Worm (Caenorhabditis elegans) whole organism, young adult: Measurements from ENCODE around the gene hum-2.

Experiments
- C17E4.6 ChIP-seq: fragments of 200-800 bp; sonication (Bioruptor generic); IDR thresholded peaks from 2 replicates; pipeline ENCODE4 v1.3.6; 2022; ENCODE audit warnings: missing genetic modification reagents, missing genetic modification characterization, missing compliant biosample characterization
- F22D6.2 ChIP-seq: sonication (generic microtip); optimal IDR thresholded peaks from 2 replicates; lab custom pipeline; 2016; ENCODE audit warnings: mild to moderate bottlenecking, missing genetic modification characterization, missing compliant biosample characterization
- F37B4.10 ChIP-seq: fragments of 200-800 bp; sonication (Bioruptor generic); IDR thresholded peaks from 2 replicates; pipeline ENCODE4 v1.3.6; 2022; ENCODE audit warnings: missing genetic modification characterization, missing compliant biosample characterization
- F49E8.2 ChIP-seq: sonication (generic microtip); optimal IDR thresholded peaks from 3 replicates; lab custom pipeline; 2017; ENCODE audit warnings: missing genetic modification characterization, mild to moderate bottlenecking, missing compliant biosample characterization, antibody characterized with exemption, moderate library complexity; ENCODE audit not compliant: insufficient read depth
- F55B11.4 ChIP-seq: sonication (generic microtip); optimal IDR thresholded peaks from 2 replicates; lab custom pipeline; 2016; ENCODE audit warnings: missing compliant biosample characterization, missing genetic modification characterization, borderline replicate concordance; ENCODE audit not compliant: insufficient read depth
- K11D2.4 ChIP-seq: fragments of 200-800 bp; sonication (Bioruptor generic); IDR thresholded peaks from 2 replicates; pipeline ENCODE4 v1.3.6; 2022; ENCODE audit warnings: missing genetic modification reagents, missing genetic modification characterization, missing compliant biosample characterization
- Y53F4B.3 ChIP-seq: fragments of 200-800 bp; sonication (Bioruptor generic); IDR thresholded peaks from 2 replicates; pipeline ENCODE4 v1.3.6; 2022; ENCODE audit warnings: missing genetic modification reagents, missing genetic modification characterization, missing compliant biosample characterization
- Y56A3A.18 ChIP-seq: fragments of 200-800 bp; sonication (Bioruptor generic); IDR thresholded peaks from 2 replicates; pipeline ENCODE4 v1.3.6; 2022; ENCODE audit warnings: missing genetic modification reagents, missing genetic modification characterization, missing compliant biosample characterization
- cebp-1 ChIP-seq, 2 experiments: fragments of 200-800 bp in 1 of 2; sonication (Bioruptor generic) in 1 of 2; sonication (generic microtip) in 1 of 2; IDR thresholded peaks in 1 of 2; optimal IDR thresholded peaks in 1 of 2; 2 replicates each; pipeline versions ENCODE4 v1.3.6 to Lab custom; 2017 to 2022; ENCODE audit warnings: missing compliant biosample characterization in 2 of 2, missing genetic modification characterization in 2 of 2, mild to moderate bottlenecking in 1 of 2, missing genetic modification reagents in 1 of 2, moderate library complexity in 1 of 2
- cebp-2 ChIP-seq: fragments of 200-800 bp; sonication (Bioruptor generic); IDR thresholded peaks from 2 replicates; pipeline ENCODE4 v1.3.6; 2022; ENCODE audit warnings: missing genetic modification characterization, missing compliant biosample characterization
- ceh-27 ChIP-seq: fragments of 200-800 bp; sonication (Bioruptor generic); optimal IDR thresholded peaks from 2 replicates; lab custom pipeline; 2018; ENCODE audit warnings: mild to moderate bottlenecking, missing genetic modification characterization, moderate library complexity, missing compliant biosample characterization
- ceh-79 ChIP-seq: sonication (generic microtip); optimal IDR thresholded peaks from 2 replicates; lab custom pipeline; 2017; ENCODE audit warnings: mild to moderate bottlenecking, missing genetic modification characterization, missing compliant biosample characterization
- chd-7 ChIP-seq: sonication (generic microtip); optimal IDR thresholded peaks from 2 replicates; lab custom pipeline; 2016; ENCODE audit warnings: mild to moderate bottlenecking, missing genetic modification characterization, moderate library complexity, missing compliant biosample characterization
- dpff-1 ChIP-seq: sonication (generic microtip); optimal IDR thresholded peaks from 2 replicates; lab custom pipeline; 2017; ENCODE audit warnings: mild to moderate bottlenecking, missing genetic modification characterization, missing compliant biosample characterization
- gei-17 ChIP-seq: fragments of 200-800 bp; sonication (Bioruptor generic); optimal IDR thresholded peaks from 2 replicates; lab custom pipeline; 2018; ENCODE audit warnings: mild to moderate bottlenecking, missing genetic modification characterization, missing compliant biosample characterization
- hlh-12 ChIP-seq: sonication (generic microtip); optimal IDR thresholded peaks from 2 replicates; lab custom pipeline; 2016; ENCODE audit warnings: missing genetic modification characterization, missing compliant biosample characterization
- hmg-1.2 ChIP-seq: fragments of 200-800 bp; sonication (Bioruptor generic); IDR thresholded peaks from 2 replicates; pipeline ENCODE4 v1.3.6; 2022; ENCODE audit warnings: missing genetic modification reagents, missing genetic modification characterization, missing compliant biosample characterization
- hsf-1 ChIP-seq: fragments of 200-800 bp; sonication (Bioruptor generic); IDR thresholded peaks from 2 replicates; pipeline ENCODE4 v1.3.6; 2022; ENCODE audit warnings: missing genetic modification reagents, missing genetic modification characterization, missing compliant biosample characterization
- let-607 ChIP-seq, 2 experiments: fragments of 200-800 bp in 1 of 2; sonication (Bioruptor generic) in 1 of 2; sonication (generic microtip) in 1 of 2; optimal IDR thresholded peaks; 2 replicates each; lab custom pipeline; 2016 to 2018; ENCODE audit warnings: mild to moderate bottlenecking in 2 of 2, missing compliant biosample characterization in 2 of 2, missing genetic modification characterization in 2 of 2, moderate library complexity in 2 of 2, missing genotype in 1 of 2
- lir-1 ChIP-seq: fragments of 200-800 bp; sonication (Bioruptor generic); conservative IDR thresholded peaks from 2 replicates; pipeline ENCODE4 v1.3.6; 2022; ENCODE audit warnings: missing genetic modification reagents, missing genetic modification characterization, missing compliant biosample characterization
- lsl-1 ChIP-seq: fragments of 200-800 bp; sonication (Bioruptor generic); optimal IDR thresholded peaks from 2 replicates; lab custom pipeline; 2018; ENCODE audit warnings: mild to moderate bottlenecking, missing genetic modification characterization, moderate library complexity, missing compliant biosample characterization
- madf-3 ChIP-seq: fragments of 200-800 bp; sonication (Bioruptor generic); IDR thresholded peaks from 2 replicates; pipeline ENCODE4 v1.3.6; 2022; ENCODE audit warnings: missing genetic modification reagents, missing genetic modification characterization, missing compliant biosample characterization
- mel-28 ChIP-seq: sonication (generic microtip); optimal IDR thresholded peaks from 2 replicates; lab custom pipeline; 2016; ENCODE audit warnings: borderline replicate concordance, mild to moderate bottlenecking, missing genetic modification characterization, missing compliant biosample characterization
- mes-4 ChIP-seq: sonication (generic microtip); optimal IDR thresholded peaks from 2 replicates; lab custom pipeline; 2016; ENCODE audit warnings: missing genotype, missing genetic modification characterization, missing compliant biosample characterization
- nhr-179 ChIP-seq: sonication (generic microtip); optimal IDR thresholded peaks from 2 replicates; lab custom pipeline; 2016; ENCODE audit warnings: mild to moderate bottlenecking, missing genetic modification characterization, missing compliant biosample characterization
- nhr-80 ChIP-seq: sonication (generic microtip); optimal IDR thresholded peaks from 2 replicates; lab custom pipeline; 2016; ENCODE audit warnings: missing genetic modification characterization, missing compliant biosample characterization
- pbrm-1 ChIP-seq: fragments of 200-800 bp; sonication (Bioruptor generic); IDR thresholded peaks from 2 replicates; pipeline ENCODE4 v1.3.6; 2022; ENCODE audit warnings: missing genetic modification reagents, missing genetic modification characterization, missing compliant biosample characterization
- pha-4 ChIP-seq: fragments of 150-350 bp; sonication (generic microtip); optimal IDR thresholded peaks from 2 replicates; lab custom pipeline; 2014; ENCODE audit warnings: missing biosample characterization, missing genetic modification reagents, missing genetic modification characterization
- rpc-1 ChIP-seq, 2 experiments: fragments of 150-350 bp in 1 of 2; sonication (generic microtip) in 1 of 2; optimal IDR thresholded peaks; 2 replicates each; lab custom pipeline; 2014 to 2018; ENCODE audit warnings: missing biosample characterization in 1 of 2, missing genetic modification characterization in 1 of 2, missing genetic modification reagents in 1 of 2, missing genotype in 1 of 2
- sdz-38 ChIP-seq: sonication (generic microtip); optimal IDR thresholded peaks from 2 replicates; lab custom pipeline; 2016; ENCODE audit warnings: missing genotype, missing genetic modification characterization, missing compliant biosample characterization
- snpc-1.1 ChIP-seq: sonication (generic microtip); optimal IDR thresholded peaks from 2 replicates; lab custom pipeline; 2017; ENCODE audit warnings: missing genetic modification characterization, mild to moderate bottlenecking, missing compliant biosample characterization, antibody characterized with exemption, moderate library complexity, missing genotype, missing genetic modification reagents; ENCODE audit not compliant: insufficient read depth
- snpc-3.4 ChIP-seq: sonication (generic microtip); optimal IDR thresholded peaks from 2 replicates; lab custom pipeline; 2017; ENCODE audit warnings: missing genetic modification characterization, mild to moderate bottlenecking, missing compliant biosample characterization, antibody characterized with exemption, moderate library complexity, missing genotype, missing genetic modification reagents
- snpc-4 ChIP-seq, 5 experiments: fragments of 150-350 bp in 1 of 5; sonication (generic microtip) in 4 of 5; optimal IDR thresholded peaks; 2 replicates each; lab custom pipeline; 2014 to 2018; ENCODE audit warnings: missing genetic modification characterization in 5 of 5, missing biosample characterization in 3 of 5, antibody characterized with exemption in 2 of 5, mild to moderate bottlenecking in 2 of 5, missing compliant biosample characterization in 2 of 5, missing genotype in 2 of 5, moderate library complexity in 2 of 5, missing genetic modification reagents in 1 of 5
- somi-1 ChIP-seq: fragments of 200-800 bp; sonication (Bioruptor generic); optimal IDR thresholded peaks from 2 replicates; lab custom pipeline; 2018; ENCODE audit warnings: mild to moderate bottlenecking, missing genetic modification characterization, missing compliant biosample characterization

The hum-2 gene

ce11 chrV:9384949-9385348, 1.0 kb upstream of the hum-2 start:
- TF ChIP-seq ceh-27 (GFP tag; lab: Kevin White, UChicago) = no peak
- no peak for TF ChIP-seq nhr-179 (tag; lab: Kevin White, UChicago)
- no peak for TF ChIP-seq dpff-1 (tag; lab: Kevin White, UChicago)
- TF ChIP-seq C17E4.6 (GFP tag; lab: Robert Waterston, UW) = no peak
- TF ChIP-seq chd-7 (tag; lab: Kevin White, UChicago) = no peak
- no peak for TF ChIP-seq F49E8.2 (tag; lab: Kevin White, UChicago)
- TF ChIP-seq cebp-2 = no peak
- no peak for TF ChIP-seq madf-3 (GFP tag; lab: Robert Waterston, UW)
- no peak for TF ChIP-seq rpc-1 (optimal IDR thresholded peaks at IDR 0.05; lab: Kevin White, UChicago)
- TF ChIP-seq rpc-1 (tag; optimal IDR thresholded peaks at IDR 0.05; lab: Kevin White, UChicago) = no peak
- no peak for TF ChIP-seq sdz-38 (tag; lab: Kevin White, UChicago)
- TF ChIP-seq let-607 (tag; optimal IDR thresholded peaks at IDR 0.05; lab: Kevin White, UChicago) = no peak
- no peak for TF ChIP-seq F22D6.2 (tag; lab: Kevin White, UChicago)
- no peak for TF ChIP-seq pha-4
- TF ChIP-seq somi-1 = no peak
- no peak for TF ChIP-seq hlh-12 (tag; lab: Kevin White, UChicago)
- TF ChIP-seq, all 124 proteins: peak for 0

ce11 chrV:9391959-9392358, 6.0 kb downstream of the hum-2 start:
- TF ChIP-seq mes-4 (tag; lab: Kevin White, UChicago) (no peak), ceh-27 (GFP tag; lab: Kevin White, UChicago) (no peak), lsl-1 (GFP tag; lab: Kevin White, UChicago) (no peak), snpc-4 (GFP tag; optimal IDR thresholded peaks at IDR 0.05; lab: Kevin White, UChicago) (peak; percentile 63), snpc-4 (tag; optimal IDR thresholded peaks at IDR 0.05; lab: Kevin White, UChicago) (peak; percentile 71 to 94 (median 87)), K11D2.4 (GFP tag; lab: Robert Waterston, UW) (no peak), cebp-1 (GFP tag; IDR thresholded peaks at IDR 0.05; lab: Robert Waterston, UW) (no peak), cebp-1 (tag; optimal IDR thresholded peaks at IDR 0.05; lab: Kevin White, UChicago) (no peak), pbrm-1 (GFP tag; lab: Robert Waterston, UW) (no peak), gei-17 (GFP tag; lab: Kevin White, UChicago) (no peak), nhr-80 (no peak), Y53F4B.3 (GFP tag; lab: Robert Waterston, UW) (no peak), snpc-1.1 (tag; lab: Kevin White, UChicago) (peak; percentile 86), snpc-3.4 (tag; lab: Kevin White, UChicago) (no peak), hmg-1.2 (GFP tag; lab: Robert Waterston, UW) (peak; percentile 83), F55B11.4 (tag; lab: Kevin White, UChicago) (no peak)

- TF ChIP-seq cebp-1 (GFP tag; IDR thresholded peaks at IDR 0.05; lab: Robert Waterston, UW) (no peak), cebp-1 (tag; optimal IDR thresholded peaks at IDR 0.05; lab: Kevin White, UChicago) (peak; percentile 41), lir-1 (GFP tag; lab: Robert Waterston, UW) (no peak), chd-7 (tag; lab: Kevin White, UChicago) (no peak), mel-28 (tag; lab: Kevin White, UChicago) (no peak), F37B4.10 (no peak), ceh-79 (tag; lab: Kevin White, UChicago) (no peak), C17E4.6 (GFP tag; lab: Robert Waterston, UW) (no peak), hsf-1 (GFP tag; lab: Robert Waterston, UW) (no peak), Y56A3A.18 (no peak)
Observed at ce11 chrV:9394938-9395639, 9.1 kb downstream of the hum-2 start.
